Fruit fly (Drosophila melanogaster) whole organism, wandering third instar larva: ENCODE results near the gene CG7523.

Source experiments
- Dif ChIP-seq: fragments of 200-275, 200-300 bp; sonication (Bioruptor generic); optimal IDR thresholded peaks from 2 replicates; lab custom pipeline; 2018; ENCODE audit warnings: missing biosample characterization, missing genetic modification characterization; ENCODE audit not compliant: partially characterized antibody
- HLH106 ChIP-seq: fragments of 200-800 bp; optimal IDR thresholded peaks from 3 replicates; lab custom pipeline; 2019; ENCODE audit warnings: missing biosample characterization, mild to moderate bottlenecking, missing genetic modification characterization, moderate library complexity
- Hr78 ChIP-seq: fragments of >200 bp; optimal IDR thresholded peaks from 2 replicates; lab custom pipeline; 2017; ENCODE audit warnings: missing biosample characterization, missing genetic modification characterization
- Sp1 ChIP-seq: fragments of 200-800 bp; sonication (Bioruptor generic); optimal IDR thresholded peaks from 3 replicates; lab custom pipeline; 2019; ENCODE audit warnings: missing biosample characterization, mild to moderate bottlenecking, missing genetic modification characterization, moderate library complexity
- Vsx2 ChIP-seq: fragments of 200-300, 225-300 bp; sonication (Bioruptor generic); optimal IDR thresholded peaks from 2 replicates; lab custom pipeline; 2018; ENCODE audit warnings: missing biosample characterization, missing genetic modification characterization; ENCODE audit not compliant: partially characterized antibody
- lola ChIP-seq: fragments of >200 bp; optimal IDR thresholded peaks from 2 replicates; lab custom pipeline; 2017; ENCODE audit warnings: missing biosample characterization, missing genetic modification characterization

DNA sequence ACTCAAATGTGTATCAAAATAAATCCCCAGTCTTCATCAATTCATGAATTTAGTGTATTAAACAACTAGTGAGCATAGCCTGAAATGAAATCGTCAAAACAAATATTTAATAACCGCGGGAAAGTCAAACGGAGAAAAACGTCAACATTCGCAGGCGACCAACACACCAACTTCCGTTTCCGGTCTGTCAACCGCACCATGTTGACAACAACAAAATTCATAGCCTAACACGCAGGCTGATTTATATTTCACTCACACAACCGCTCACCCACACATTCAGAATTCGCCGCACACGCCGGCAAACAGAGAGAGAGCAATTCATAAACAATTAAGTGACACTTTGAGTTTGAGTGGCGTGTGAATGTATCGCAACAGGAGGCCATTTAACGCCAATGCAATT lies 15.7 kb downstream of the CG7523 start:
- TF ChIP-seq Sp1 (no peak), lola (no peak), Vsx2 (GFP tag; lab: Kevin White, UChicago) (no peak), Dif (GFP tag; lab: Kevin White, UChicago) (no peak), HLH106 (tag; lab: Kevin White, UChicago) (no peak), Hr78 (GFP tag; lab: Kevin White, UChicago) (no peak)
